Worm (Caenorhabditis elegans): ENCODE data around the gene C49F5.3.

Gene C49F5.3

ce11 chrX:11934933-11935332 is 48.5 kb downstream of the C49F5.3 start (continued):
- TF ChIP-seq lag-1 (GFP tag; IDR thresholded peaks at IDR 0.05) (no peak), attf-5 (GFP tag; optimal IDR thresholded peaks at IDR 0.05) (peak; percentile 43), ceh-40 (GFP tag; IDR thresholded peaks at IDR 0.05) (no peak), ekl-4 (GFP tag; IDR thresholded peaks at IDR 0.05) (peak; percentile 63), F33H1.4 (GFP tag; IDR thresholded peaks at IDR 0.05) (no peak), Y67H2A.10 (GFP tag; conservative IDR thresholded peaks at IDR 0.05) (no peak), unc-62 (GFP tag; optimal IDR thresholded peaks at IDR 0.05) (no peak), attf-6 (GFP tag; IDR thresholded peaks at IDR 0.05) (0 out of 2 replicates have a peak, but pooled peaks have one; percentile 12), zim-3 (tag; optimal IDR thresholded peaks at IDR 0.05) (peak; percentile 25), ceh-100 (GFP tag; IDR thresholded peaks at IDR 0.05) (0 out of 2 replicates have a peak, but pooled peaks have one; percentile 30), ztf-3 (GFP tag; optimal IDR thresholded peaks at IDR 0.05) (no peak)

ce11 chrX:11933547-11933946 is 49.9 kb downstream of the C49F5.3 start:
- TF ChIP-seq egl-44 (GFP tag; IDR thresholded peaks at IDR 0.05) (peak; percentile 78; the same call in 1 of the 2 replicates), F57A8.1 (GFP tag; optimal IDR thresholded peaks at IDR 0.05) (peak; percentile 22), bed-1 (GFP tag; IDR thresholded peaks at IDR 0.05) (peak; percentile 56; the same call in 1 of the 2 replicates), rpc-1 (optimal IDR thresholded peaks at IDR 0.05) (peak; percentile 71), rpc-1 (tag; optimal IDR thresholded peaks at IDR 0.05) (peak; percentile 93), tbp1 (GFP tag; optimal IDR thresholded peaks at IDR 0.05) (peak; percentile 94), B0336.3 (GFP tag; IDR thresholded peaks at IDR 0.05) (no peak), Y56A3A.18 (GFP tag; IDR thresholded peaks at IDR 0.05) (0 out of 2 replicates have a peak, but pooled peaks have one; percentile 42), Y53G8AR.9 (GFP tag; conservative IDR thresholded peaks at IDR 0.05) (no peak), ccch-3 (GFP tag; optimal IDR thresholded peaks at IDR 0.05) (no peak), dox-1 (GFP tag; IDR thresholded peaks at IDR 0.05) (peak; percentile 79; the same call in 1 of the 2 replicates), attf-5 (GFP tag; optimal IDR thresholded peaks at IDR 0.05) (peak; percentile 70), let-607 (tag; optimal IDR thresholded peaks at IDR 0.05) (peak in 1 of 2 experiments; percentile 15), D2030.7 (GFP tag; IDR thresholded peaks at IDR 0.05) (peak; percentile 86), him-1 (tag; optimal IDR thresholded peaks at IDR 0.05) (peak; percentile 87), ceh-91 (GFP tag; IDR thresholded peaks at IDR 0.05) (no peak), egrh-3 (GFP tag; IDR thresholded peaks at IDR 0.05) (no peak), dpff-1 (tag; optimal IDR thresholded peaks at IDR 0.05) (no peak), lin-35 (GFP tag; optimal IDR thresholded peaks at IDR 0.05) (no peak), tbx-9 (tag; optimal IDR thresholded peaks at IDR 0.05; ENCODE audit: borderline replicate concordance) (no peak), bed-2 (GFP tag; IDR thresholded peaks at IDR 0.05) (no peak), madf-8 (GFP tag; conservative IDR thresholded peaks at IDR 0.05) (no peak), cebp-2 (GFP tag; IDR thresholded peaks at IDR 0.05) (peak; percentile 85), athp-1 (tag; optimal IDR thresholded peaks at IDR 0.05) (peak; percentile 58), T07F8.4 (tag; optimal IDR thresholded peaks at IDR 0.05) (peak; percentile 23), hlh-12 (tag; optimal IDR thresholded peaks at IDR 0.05) (no peak), Y79H2A.3 (GFP tag; conservative IDR thresholded peaks at IDR 0.05) (no peak), lin-54 (GFP tag; optimal IDR thresholded peaks at IDR 0.05) (peak; percentile 52), hmg-1.2 (GFP tag; IDR thresholded peaks at IDR 0.05) (peak; percentile 69), ztf-25 (GFP tag; IDR thresholded peaks at IDR 0.05) (peak; percentile 78; the same call in 1 of the 2 replicates), pbrm-1 (GFP tag; IDR thresholded peaks at IDR 0.05) (peak; percentile 78), lin-26 (GFP tag; IDR thresholded peaks at IDR 0.05) (no peak), lir-1 (GFP tag; conservative IDR thresholded peaks at IDR 0.05) (no peak), cebp-1 (GFP tag; IDR thresholded peaks at IDR 0.05) (0 out of 2 replicates have a peak, but pooled peaks have one; percentile 30), cebp-1 (tag; optimal IDR thresholded peaks at IDR 0.05) (no peak), snpc-1.3 (tag; optimal IDR thresholded peaks at IDR 0.05; ENCODE audit: insufficient read depth) (peak; percentile 54), aptf-3 (GFP tag; IDR thresholded peaks at IDR 0.05) (no peak), mes-4 (tag; optimal IDR thresholded peaks at IDR 0.05) (peak; percentile 2)
